Worm (Caenorhabditis elegans) whole organism, young adult: ENCODE results near the gene nprl-2.
A peak's percentile ranks its signal among the peaks of the same experiment; 100 is the strongest.

Experiments used
- B0035.1 ChIP-seq: sonication (generic microtip); optimal IDR thresholded peaks from 2 replicates; lab custom pipeline; 2016; ENCODE audit warnings: missing genetic modification characterization, mild to moderate bottlenecking, missing compliant biosample characterization, missing genotype, missing genetic modification reagents
- B0336.3 ChIP-seq: fragments of 200-800 bp; sonication (Bioruptor generic); IDR thresholded peaks from 2 replicates; pipeline ENCODE4 v1.3.6; 2022; ENCODE audit warnings: missing genetic modification characterization, missing compliant biosample characterization
- F22D6.2 ChIP-seq: sonication (generic microtip); optimal IDR thresholded peaks from 2 replicates; lab custom pipeline; 2016; ENCODE audit warnings: mild to moderate bottlenecking, missing genetic modification characterization, missing compliant biosample characterization
- F33H1.4 ChIP-seq: fragments of 200-800 bp; sonication (Bioruptor generic); IDR thresholded peaks from 2 replicates; pipeline ENCODE4 v1.3.6; 2022; ENCODE audit warnings: missing genetic modification reagents, missing genetic modification characterization, missing compliant biosample characterization
- F49E8.2 ChIP-seq: sonication (generic microtip); optimal IDR thresholded peaks from 3 replicates; lab custom pipeline; 2017; ENCODE audit warnings: missing genetic modification characterization, mild to moderate bottlenecking, missing compliant biosample characterization, antibody characterized with exemption, moderate library complexity; ENCODE audit not compliant: insufficient read depth
- F55B11.4 ChIP-seq: sonication (generic microtip); optimal IDR thresholded peaks from 2 replicates; lab custom pipeline; 2016; ENCODE audit warnings: missing compliant biosample characterization, missing genetic modification characterization, borderline replicate concordance; ENCODE audit not compliant: insufficient read depth
- K11D2.4 ChIP-seq: fragments of 200-800 bp; sonication (Bioruptor generic); IDR thresholded peaks from 2 replicates; pipeline ENCODE4 v1.3.6; 2022; ENCODE audit warnings: missing genetic modification reagents, missing genetic modification characterization, missing compliant biosample characterization
- T26A5.8 ChIP-seq: sonication (generic microtip); optimal IDR thresholded peaks from 2 replicates; lab custom pipeline; 2016; ENCODE audit warnings: missing genetic modification characterization, missing compliant biosample characterization
- ZK185.1 ChIP-seq: sonication (generic microtip); optimal IDR thresholded peaks from 2 replicates; lab custom pipeline; 2016; ENCODE audit warnings: mild to moderate bottlenecking, missing genetic modification characterization, missing compliant biosample characterization; ENCODE audit not compliant: poor library complexity, severe bottlenecking
- akir-1 ChIP-seq: fragments of 200-800 bp; sonication (Bioruptor generic); optimal IDR thresholded peaks from 2 replicates; lab custom pipeline; 2018; ENCODE audit warnings: mild to moderate bottlenecking, missing genetic modification characterization, moderate library complexity, missing compliant biosample characterization
- aptf-2 ChIP-seq: fragments of 200-800 bp; sonication (Bioruptor generic); conservative IDR thresholded peaks from 2 replicates; pipeline ENCODE4 v1.3.6; 2022; ENCODE audit warnings: missing genetic modification reagents, missing genetic modification characterization, missing compliant biosample characterization
- attf-3 ChIP-seq: fragments of 200-800 bp; sonication (Bioruptor generic); conservative IDR thresholded peaks from 2 replicates; pipeline ENCODE4 v1.3.6; 2022; ENCODE audit warnings: missing genetic modification reagents, missing genetic modification characterization, missing compliant biosample characterization
- attf-6 ChIP-seq: fragments of 200-800 bp; sonication (Bioruptor generic); IDR thresholded peaks from 2 replicates; pipeline ENCODE4 v1.3.6; 2022; ENCODE audit warnings: missing genetic modification reagents, missing genetic modification characterization, missing compliant biosample characterization
- bed-1 ChIP-seq: fragments of 200-800 bp; sonication (Bioruptor generic); IDR thresholded peaks from 2 replicates; pipeline ENCODE4 v1.3.6; 2022; ENCODE audit warnings: missing genetic modification reagents, missing genetic modification characterization, missing compliant biosample characterization
- cebp-2 ChIP-seq: fragments of 200-800 bp; sonication (Bioruptor generic); IDR thresholded peaks from 2 replicates; pipeline ENCODE4 v1.3.6; 2022; ENCODE audit warnings: missing genetic modification characterization, missing compliant biosample characterization
- ceh-40 ChIP-seq: fragments of 200-800 bp; sonication (Bioruptor generic); IDR thresholded peaks from 2 replicates; pipeline ENCODE4 v1.3.6; 2022; ENCODE audit warnings: missing genetic modification characterization, missing compliant biosample characterization
- ceh-79 ChIP-seq: sonication (generic microtip); optimal IDR thresholded peaks from 2 replicates; lab custom pipeline; 2017; ENCODE audit warnings: mild to moderate bottlenecking, missing genetic modification characterization, missing compliant biosample characterization
- chd-7 ChIP-seq: sonication (generic microtip); optimal IDR thresholded peaks from 2 replicates; lab custom pipeline; 2016; ENCODE audit warnings: mild to moderate bottlenecking, missing genetic modification characterization, moderate library complexity, missing compliant biosample characterization
- dpl-1 ChIP-seq: fragments of 150-350 bp; optimal IDR thresholded peaks from 2 replicates; lab custom pipeline; 2014; ENCODE audit warnings: missing biosample characterization, missing genetic modification reagents, missing genetic modification characterization
- egl-18 ChIP-seq: fragments of 200-800 bp; sonication (Bioruptor generic); IDR thresholded peaks from 2 replicates; pipeline ENCODE4 v1.3.6; 2022; ENCODE audit warnings: missing genetic modification reagents, missing genetic modification characterization, missing compliant biosample characterization
- ekl-4 ChIP-seq: fragments of 200-800 bp; sonication (Bioruptor generic); IDR thresholded peaks from 2 replicates; pipeline ENCODE4 v1.3.6; 2022; ENCODE audit warnings: missing genetic modification reagents, missing genetic modification characterization, missing compliant biosample characterization
- ets-4 ChIP-seq: fragments of 200-800 bp; sonication (Bioruptor generic); optimal IDR thresholded peaks from 2 replicates; lab custom pipeline; 2018; ENCODE audit warnings: mild to moderate bottlenecking, missing genetic modification characterization, missing compliant biosample characterization
- fkh-3 ChIP-seq: sonication (generic microtip); optimal IDR thresholded peaks from 2 replicates; lab custom pipeline; 2016; ENCODE audit warnings: mild to moderate bottlenecking, missing genetic modification characterization, missing compliant biosample characterization
- hlh-12 ChIP-seq: sonication (generic microtip); optimal IDR thresholded peaks from 2 replicates; lab custom pipeline; 2016; ENCODE audit warnings: missing genetic modification characterization, missing compliant biosample characterization
- hlh-26 ChIP-seq: fragments of 200-800 bp; sonication (Bioruptor generic); conservative IDR thresholded peaks from 2 replicates; pipeline ENCODE4 v1.3.6; 2022; ENCODE audit warnings: missing genetic modification reagents, missing genetic modification characterization, missing compliant biosample characterization
- lag-1 ChIP-seq: fragments of 200-800 bp; sonication (Bioruptor generic); IDR thresholded peaks from 2 replicates; pipeline ENCODE4 v1.3.6; 2022; ENCODE audit warnings: missing genetic modification reagents, missing genetic modification characterization, missing compliant biosample characterization
- lin-26 ChIP-seq: fragments of 200-800 bp; sonication (Bioruptor generic); IDR thresholded peaks from 2 replicates; pipeline ENCODE4 v1.3.6; 2022; ENCODE audit warnings: missing genetic modification reagents, missing genetic modification characterization, missing compliant biosample characterization
- lin-35 ChIP-seq, 3 experiments: fragments of 150-350 bp in 2 of 3; sonication (generic microtip) in 1 of 3; optimal IDR thresholded peaks; 2 replicates each; lab custom pipeline; 2014 to 2018; ENCODE audit warnings: missing biosample characterization in 3 of 3, missing genetic modification characterization in 3 of 3, missing genetic modification reagents in 3 of 3
- lir-1 ChIP-seq: fragments of 200-800 bp; sonication (Bioruptor generic); conservative IDR thresholded peaks from 2 replicates; pipeline ENCODE4 v1.3.6; 2022; ENCODE audit warnings: missing genetic modification reagents, missing genetic modification characterization, missing compliant biosample characterization
- lsy-27 ChIP-seq: sonication (generic microtip); optimal IDR thresholded peaks from 2 replicates; lab custom pipeline; 2017; ENCODE audit warnings: missing genetic modification characterization, mild to moderate bottlenecking, missing compliant biosample characterization, antibody characterized with exemption, missing genotype, borderline replicate concordance; ENCODE audit not compliant: insufficient read depth
- madf-3 ChIP-seq: fragments of 200-800 bp; sonication (Bioruptor generic); IDR thresholded peaks from 2 replicates; pipeline ENCODE4 v1.3.6; 2022; ENCODE audit warnings: missing genetic modification reagents, missing genetic modification characterization, missing compliant biosample characterization
- madf-8 ChIP-seq: fragments of 200-800 bp; sonication (Bioruptor generic); conservative IDR thresholded peaks from 2 replicates; pipeline ENCODE4 v1.3.6; 2022; ENCODE audit warnings: missing genetic modification reagents, missing genetic modification characterization, missing compliant biosample characterization
- mes-4 ChIP-seq: sonication (generic microtip); optimal IDR thresholded peaks from 2 replicates; lab custom pipeline; 2016; ENCODE audit warnings: missing genotype, missing genetic modification characterization, missing compliant biosample characterization
- nfya-2 ChIP-seq: fragments of 200-800 bp; sonication (Bioruptor generic); IDR thresholded peaks from 2 replicates; pipeline ENCODE4 v1.3.6; 2022; ENCODE audit warnings: missing genetic modification reagents, missing genetic modification characterization, missing compliant biosample characterization
- nhr-80 ChIP-seq: sonication (generic microtip); optimal IDR thresholded peaks from 2 replicates; lab custom pipeline; 2016; ENCODE audit warnings: missing genetic modification characterization, missing compliant biosample characterization
- rcor-1 ChIP-seq: fragments of 200-800 bp; sonication (Bioruptor generic); IDR thresholded peaks from 2 replicates; pipeline ENCODE4 v1.3.6; 2022; ENCODE audit warnings: missing genetic modification reagents, missing genetic modification characterization, missing compliant biosample characterization
- rec-8 ChIP-seq, 2 experiments: sonication (generic microtip); optimal IDR thresholded peaks; 2 replicates each; lab custom pipeline; 2016; ENCODE audit warnings: mild to moderate bottlenecking in 2 of 2, missing genetic modification characterization in 2 of 2, missing genetic modification reagents in 2 of 2, missing genotype in 2 of 2, missing biosample characterization in 1 of 2, missing compliant biosample characterization in 1 of 2, moderate library complexity in 1 of 2
- sdz-38 ChIP-seq: sonication (generic microtip); optimal IDR thresholded peaks from 2 replicates; lab custom pipeline; 2016; ENCODE audit warnings: missing genotype, missing genetic modification characterization, missing compliant biosample characterization
- snpc-1.3 ChIP-seq: sonication (generic microtip); optimal IDR thresholded peaks from 2 replicates; lab custom pipeline; 2017; ENCODE audit warnings: missing genetic modification characterization, mild to moderate bottlenecking, missing compliant biosample characterization, antibody characterized with exemption, moderate library complexity, missing genotype, missing genetic modification reagents; ENCODE audit not compliant: insufficient read depth
- somi-1 ChIP-seq: fragments of 200-800 bp; sonication (Bioruptor generic); optimal IDR thresholded peaks from 2 replicates; lab custom pipeline; 2018; ENCODE audit warnings: mild to moderate bottlenecking, missing genetic modification characterization, missing compliant biosample characterization
- sptf-2 ChIP-seq: fragments of 200-800 bp; sonication (Bioruptor generic); optimal IDR thresholded peaks from 2 replicates; lab custom pipeline; 2018; ENCODE audit warnings: mild to moderate bottlenecking, missing genetic modification characterization, missing compliant biosample characterization
- tbx-9 ChIP-seq: sonication (generic microtip); optimal IDR thresholded peaks from 2 replicates; lab custom pipeline; 2016; ENCODE audit warnings: borderline replicate concordance, missing genetic modification characterization, inconsistent platforms, missing compliant biosample characterization
- tlf-1 ChIP-seq: fragments of 200-800 bp; sonication (Bioruptor generic); optimal IDR thresholded peaks from 2 replicates; lab custom pipeline; 2018; ENCODE audit warnings: mild to moderate bottlenecking, missing genetic modification characterization, missing compliant biosample characterization
- unc-62 ChIP-seq: fragments of 150-350 bp; optimal IDR thresholded peaks from 2 replicates; lab custom pipeline; 2014; ENCODE audit warnings: missing biosample characterization, missing genetic modification reagents, missing genetic modification characterization
- ztf-18 ChIP-seq: sonication (generic microtip); optimal IDR thresholded peaks from 2 replicates; lab custom pipeline; 2016; ENCODE audit warnings: missing genotype, mild to moderate bottlenecking, missing genetic modification characterization, missing compliant biosample characterization
- ztf-22 ChIP-seq: fragments of 200-800 bp; sonication (Bioruptor generic); optimal IDR thresholded peaks from 2 replicates; lab custom pipeline; 2018; ENCODE audit warnings: mild to moderate bottlenecking, missing genetic modification characterization, moderate library complexity, missing compliant biosample characterization
- ztf-3 ChIP-seq: fragments of 200-800 bp; sonication (Bioruptor generic); optimal IDR thresholded peaks from 2 replicates; lab custom pipeline; 2018; ENCODE audit warnings: mild to moderate bottlenecking, missing genetic modification characterization, missing compliant biosample characterization

Gene nprl-2

ce11 chrIV:7573944-7574343 is 17.3 kb downstream of the nprl-2 start (continued):
- TF ChIP-seq lir-1 (peak; percentile 38; the same call in 1 of the 2 replicates), ekl-4 (GFP tag; lab: Robert Waterston, UW) (peak; percentile 88), nfya-2 (GFP tag; lab: Robert Waterston, UW) (no peak), unc-62 (no peak), F49E8.2 (peak; percentile 94), B0336.3 (GFP tag; lab: Robert Waterston, UW) (no peak; the same call in none of the 2 replicates), rec-8 (tag; optimal IDR thresholded peaks at IDR 0.05; lab: Kevin White, UChicago) (peak; percentile 93 to 97), ets-4 (GFP tag; lab: Kevin White, UChicago) (peak; percentile 88), ztf-18 (peak; percentile 86), tlf-1 (GFP tag; lab: Kevin White, UChicago) (peak; percentile 83), attf-3 (GFP tag; lab: Robert Waterston, UW) (peak; percentile 73), bed-1 (GFP tag; lab: Robert Waterston, UW) (0 out of 2 replicates have a peak, but pooled peaks have one; percentile 22), rcor-1 (GFP tag; lab: Robert Waterston, UW) (peak; percentile 86), lag-1 (GFP tag; lab: Robert Waterston, UW) (0 out of 2 replicates have a peak, but pooled peaks have one; percentile 12), snpc-1.3 (peak; percentile 96), hlh-26 (GFP tag; lab: Robert Waterston, UW) (0 out of 2 replicates have a peak, but pooled peaks have one; percentile 47), aptf-2 (GFP tag; lab: Robert Waterston, UW) (0 out of 2 replicates have a peak, but pooled peaks have one; percentile 66), madf-3 (GFP tag; lab: Robert Waterston, UW) (peak; percentile 93), dpl-1 (GFP tag; lab: Kevin White, UChicago) (no peak), B0035.1 (tag; lab: Kevin White, UChicago) (peak; percentile 86), somi-1 (GFP tag; lab: Kevin White, UChicago) (peak; percentile 82), akir-1 (GFP tag; lab: Kevin White, UChicago) (no peak), ceh-79 (tag; lab: Kevin White, UChicago) (peak; percentile 91), F55B11.4 (no peak), ceh-40 (GFP tag; lab: Robert Waterston, UW) (peak; percentile 87; the same call in 1 of the 2 replicates), hlh-12 (tag; lab: Kevin White, UChicago) (peak; percentile 83), mes-4 (tag; lab: Kevin White, UChicago) (peak; percentile 92), nhr-80 (tag; lab: Kevin White, UChicago) (peak; percentile 45), sdz-38 (tag; lab: Kevin White, UChicago) (no peak), madf-8 (GFP tag; lab: Robert Waterston, UW) (peak; percentile 26; the same call in 1 of the 2 replicates), ZK185.1 (peak; percentile 95), F22D6.2 (tag; lab: Kevin White, UChicago) (peak; percentile 67), T26A5.8 (tag; lab: Kevin White, UChicago) (peak; percentile 93), ztf-22 (GFP tag; lab: Kevin White, UChicago) (peak; percentile 40), sptf-2 (peak; percentile 94), cebp-2 (peak; percentile 85; the same call in 1 of the 2 replicates), lin-26 (GFP tag; lab: Robert Waterston, UW) (peak; percentile 99), lsy-27 (peak; percentile 90), lin-35 (GFP tag; optimal IDR thresholded peaks at IDR 0.05; lab: Kevin White, UChicago) (peak in 2 of 3 experiments; percentile 59 to 76), chd-7 (tag; lab: Kevin White, UChicago) (peak; percentile 92), egl-18 (GFP tag; lab: Robert Waterston, UW) (0 out of 2 replicates have a peak, but pooled peaks have one; percentile 59), ztf-3 (GFP tag; lab: Kevin White, UChicago) (peak; percentile 70), tbx-9 (no peak), F33H1.4 (GFP tag; lab: Robert Waterston, UW) (peak; percentile 54), fkh-3 (tag; lab: Kevin White, UChicago) (peak; percentile 88), attf-6 (GFP tag; lab: Robert Waterston, UW) (peak; percentile 79), K11D2.4 (0 out of 2 replicates have a peak, but pooled peaks have one; percentile 26)
